Worm (Caenorhabditis elegans): ENCODE measurements around the gene srx-62.

- TF ChIP-seq F44E2.7 (GFP tag; IDR thresholded peaks at IDR 0.05) = no peak
- no peak for TF ChIP-seq F10B5.3 (tag; optimal IDR thresholded peaks at IDR 0.05)
- TF ChIP-seq nhr-11 (tag; optimal IDR thresholded peaks at IDR 0.05) = no peak
- TF ChIP-seq tag-97 (GFP tag; IDR thresholded peaks at IDR 0.05) = no peak
- TF ChIP-seq Y48G9A.11 (GFP tag; IDR thresholded peaks at IDR 0.05) = no peak
- no peak for TF ChIP-seq unc-130 (GFP tag; optimal IDR thresholded peaks at IDR 0.05)
- no peak for TF ChIP-seq zip-2 (tag; optimal IDR thresholded peaks at IDR 0.05)
- no peak for TF ChIP-seq ama-1 (optimal IDR thresholded peaks at IDR 0.05)
- no peak for TF ChIP-seq jun-1 (tag; optimal IDR thresholded peaks at IDR 0.05)
- TF ChIP-seq lir-3 (tag; optimal IDR thresholded peaks at IDR 0.05) = no peak
These were observed 46.0 kb downstream of the srx-62 start, which contains the start of gene dach-1 for ce11 chrV:3949723-3950122.
